Worm (Caenorhabditis elegans) whole organism, L3 larva: ENCODE data around the gene F36H1.3.

Experiments
- aly-2 ChIP-seq: fragments of 150-350 bp; optimal IDR thresholded peaks from 2 replicates; lab custom pipeline; 2014; ENCODE audit warnings: missing biosample characterization, missing genetic modification characterization
- ceh-16 ChIP-seq: sonication (generic microtip); optimal IDR thresholded peaks from 2 replicates; lab custom pipeline; 2017; ENCODE audit warnings: missing biosample characterization, missing genetic modification characterization
- egl-27 ChIP-seq: sonication (generic microtip); optimal IDR thresholded peaks from 4 replicates; lab custom pipeline; 2017; ENCODE audit warnings: missing biosample characterization, missing genetic modification reagents, missing genetic modification characterization
- elt-1 ChIP-seq: fragments of 150-350 bp; optimal IDR thresholded peaks from 2 replicates; lab custom pipeline; 2014; ENCODE audit warnings: missing biosample characterization, missing genetic modification characterization
- elt-2 ChIP-seq: sonication (generic microtip); optimal IDR thresholded peaks from 2 replicates; lab custom pipeline; 2016; ENCODE audit warnings: missing genetic modification reagents, mild to moderate bottlenecking, missing genetic modification characterization, missing compliant biosample characterization
- fkh-10 ChIP-seq: sonication (generic microtip); optimal IDR thresholded peaks from 2 replicates; lab custom pipeline; 2017; ENCODE audit warnings: missing biosample characterization, missing genetic modification reagents, missing genetic modification characterization
- mdl-1 ChIP-seq: fragments of 150-350 bp; optimal IDR thresholded peaks from 2 replicates; lab custom pipeline; 2014; ENCODE audit warnings: missing biosample characterization, missing genetic modification characterization
- nfya-1 ChIP-seq: sonication (generic microtip); optimal IDR thresholded peaks from 2 replicates; lab custom pipeline; 2017; ENCODE audit warnings: missing genetic modification characterization, mild to moderate bottlenecking, missing compliant biosample characterization, antibody characterized with exemption, moderate library complexity; ENCODE audit not compliant: insufficient read depth
- nhr-11 ChIP-seq: fragments of 150-350 bp; optimal IDR thresholded peaks from 2 replicates; lab custom pipeline; 2014; ENCODE audit warnings: missing biosample characterization, missing genetic modification characterization
- nhr-237 ChIP-seq: fragments of 150-350 bp; optimal IDR thresholded peaks from 2 replicates; lab custom pipeline; 2014; ENCODE audit warnings: missing biosample characterization, missing genetic modification characterization
- pqm-1 ChIP-seq: fragments of 150-350 bp; optimal IDR thresholded peaks from 2 replicates; lab custom pipeline; 2017; ENCODE audit warnings: missing biosample characterization, missing genetic modification characterization, inconsistent platforms
- tbx-2 ChIP-seq: sonication (generic microtip); optimal IDR thresholded peaks from 2 replicates; lab custom pipeline; 2016; ENCODE audit warnings: mild to moderate bottlenecking, missing genetic modification characterization, missing compliant biosample characterization
- unc-62 ChIP-seq: fragments of 150-350 bp; sonication (generic microtip); optimal IDR thresholded peaks from 4 replicates; lab custom pipeline; 2014; ENCODE audit warnings: missing biosample characterization, missing genetic modification reagents, missing genetic modification characterization
- zag-1 ChIP-seq: fragments of 150-350 bp; optimal IDR thresholded peaks from 2 replicates; lab custom pipeline; 2014; ENCODE audit warnings: missing biosample characterization, missing genetic modification characterization

ce11 chrIV:11051963-11052362 is 2.0 kb downstream of the F36H1.3 start:
- no peak for TF ChIP-seq fkh-10
- TF ChIP-seq elt-2: no peak
- no peak for TF ChIP-seq ceh-16 (tag; lab: Kevin White, UChicago)
- no peak for TF ChIP-seq nhr-237 (tag; lab: Kevin White, UChicago)
- no peak for TF ChIP-seq nfya-1
- no peak for TF ChIP-seq unc-62 (GFP tag; lab: Kevin White, UChicago)
- TF ChIP-seq zag-1 (tag; lab: Kevin White, UChicago): no peak
- no peak for TF ChIP-seq aly-2 (tag; lab: Kevin White, UChicago)
- TF ChIP-seq tbx-2 (tag; lab: Kevin White, UChicago): no peak
- no peak for TF ChIP-seq pqm-1 (tag; lab: Kevin White, UChicago)
- no peak for TF ChIP-seq mdl-1
- no peak for TF ChIP-seq nhr-11 (tag; lab: Kevin White, UChicago)
- TF ChIP-seq egl-27 (tag; lab: Kevin White, UChicago): no peak
- no peak for TF ChIP-seq elt-1 (tag; lab: Kevin White, UChicago)
